Worm (Caenorhabditis elegans) whole organism, late embryonic: ENCODE measurements around the gene cyp-33C5.
"Not testable (repeated sequence)": the region's sequence is repeated elsewhere in the genome, so short reads cannot be mapped to it uniquely, and the experiment has no call there.

ENCODE experiments used
- C08G9.2 ChIP-seq: sonication (generic microtip); optimal IDR thresholded peaks from 2 replicates; lab custom pipeline; 2016; ENCODE audit warnings: mild to moderate bottlenecking, missing genetic modification characterization, moderate library complexity, missing compliant biosample characterization
- C38D4.7 ChIP-seq: fragments of 200-800 bp; sonication (Bioruptor generic); optimal IDR thresholded peaks from 2 replicates; lab custom pipeline; 2018; ENCODE audit warnings: mild to moderate bottlenecking, missing genetic modification characterization, moderate library complexity, missing compliant biosample characterization
- K09A11.1 ChIP-seq: sonication (generic microtip); optimal IDR thresholded peaks from 2 replicates; lab custom pipeline; 2017; ENCODE audit warnings: antibody characterized with exemption, mild to moderate bottlenecking, missing genetic modification characterization, missing compliant biosample characterization; ENCODE audit not compliant: insufficient read depth
- ama-1 ChIP-seq: fragments of 150-350 bp; optimal IDR thresholded peaks from 2 replicates; lab custom pipeline; 2014
- ceh-19 ChIP-seq: fragments of 200-800 bp; sonication (Bioruptor generic); optimal IDR thresholded peaks from 2 replicates; lab custom pipeline; 2018; ENCODE audit warnings: mild to moderate bottlenecking, missing genetic modification characterization, missing compliant biosample characterization
- ceh-22 ChIP-seq: sonication (generic microtip); optimal IDR thresholded peaks from 2 replicates; lab custom pipeline; 2017; ENCODE audit warnings: missing biosample characterization, missing genetic modification characterization
- ceh-24 ChIP-seq: sonication (generic microtip); optimal IDR thresholded peaks from 2 replicates; lab custom pipeline; 2016; ENCODE audit warnings: mild to moderate bottlenecking, missing genetic modification characterization, missing compliant biosample characterization
- ceh-30 ChIP-seq: fragments of 150-350 bp; optimal IDR thresholded peaks from 2 replicates; lab custom pipeline; 2014; ENCODE audit warnings: missing biosample characterization, missing genetic modification characterization
- ceh-31 ChIP-seq: sonication (generic microtip); optimal IDR thresholded peaks from 2 replicates; lab custom pipeline; 2016; ENCODE audit warnings: missing genetic modification characterization, missing compliant biosample characterization
- ceh-34 ChIP-seq: sonication (generic microtip); optimal IDR thresholded peaks from 2 replicates; lab custom pipeline; 2016; ENCODE audit warnings: mild to moderate bottlenecking, missing genetic modification characterization, missing compliant biosample characterization
- ceh-45 ChIP-seq: fragments of 200-800 bp; sonication (Bioruptor generic); IDR thresholded peaks from 2 replicates; pipeline ENCODE4 v1.3.6; 2022; ENCODE audit warnings: missing genetic modification reagents, missing genetic modification characterization, missing compliant biosample characterization
- ceh-6 ChIP-seq: fragments of 200-800 bp; sonication (Bioruptor generic); optimal IDR thresholded peaks from 2 replicates; lab custom pipeline; 2018; ENCODE audit warnings: mild to moderate bottlenecking, missing genetic modification characterization, missing compliant biosample characterization
- ceh-9 ChIP-seq: sonication (generic microtip); optimal IDR thresholded peaks from 2 replicates; lab custom pipeline; 2016; ENCODE audit warnings: mild to moderate bottlenecking, missing genetic modification characterization, inconsistent platforms, missing compliant biosample characterization
- dve-1 ChIP-seq: sonication (generic microtip); optimal IDR thresholded peaks from 2 replicates; lab custom pipeline; 2017; ENCODE audit warnings: antibody characterized with exemption, mild to moderate bottlenecking, missing genetic modification characterization, missing compliant biosample characterization
- ets-4 ChIP-seq: sonication (generic microtip); optimal IDR thresholded peaks from 2 replicates; lab custom pipeline; 2016; ENCODE audit warnings: missing genetic modification characterization, missing compliant biosample characterization
- eyg-1 ChIP-seq: sonication (generic microtip); optimal IDR thresholded peaks from 2 replicates; lab custom pipeline; 2016; ENCODE audit warnings: missing genotype, missing genetic modification characterization, missing compliant biosample characterization
- hlh-13 ChIP-seq: fragments of 200-800 bp; sonication (Bioruptor generic); optimal IDR thresholded peaks from 2 replicates; lab custom pipeline; 2018; ENCODE audit warnings: mild to moderate bottlenecking, missing genetic modification characterization, missing compliant biosample characterization
- hlh-30 ChIP-seq: sonication (generic microtip); optimal IDR thresholded peaks from 2 replicates; lab custom pipeline; 2017; ENCODE audit warnings: antibody characterized with exemption, missing genetic modification characterization, missing compliant biosample characterization; ENCODE audit not compliant: insufficient read depth
- hlh-8 ChIP-seq: sonication (generic microtip); optimal IDR thresholded peaks from 2 replicates; lab custom pipeline; 2016; ENCODE audit warnings: missing genotype, missing genetic modification characterization, missing compliant biosample characterization
- lim-6 ChIP-seq: sonication (generic microtip); optimal IDR thresholded peaks from 2 replicates; lab custom pipeline; 2016; ENCODE audit warnings: missing genetic modification characterization, missing compliant biosample characterization
- mec-3 ChIP-seq: sonication (generic microtip); optimal IDR thresholded peaks from 2 replicates; lab custom pipeline; 2016; ENCODE audit warnings: borderline replicate concordance, missing genetic modification characterization, missing compliant biosample characterization
- nfya-1 ChIP-seq: sonication (generic microtip); optimal IDR thresholded peaks from 2 replicates; lab custom pipeline; 2017; ENCODE audit warnings: missing genetic modification characterization, mild to moderate bottlenecking, missing compliant biosample characterization, antibody characterized with exemption, moderate library complexity
- nhr-11 ChIP-seq: fragments of 150-350 bp; optimal IDR thresholded peaks from 2 replicates; lab custom pipeline; 2014; ENCODE audit warnings: missing biosample characterization, missing genetic modification characterization
- nhr-232 ChIP-seq: sonication (generic microtip); optimal IDR thresholded peaks from 2 replicates; lab custom pipeline; 2016; ENCODE audit warnings: missing genetic modification characterization, missing compliant biosample characterization
- npax-4 ChIP-seq: sonication (generic microtip); optimal IDR thresholded peaks from 2 replicates; lab custom pipeline; 2016; ENCODE audit warnings: missing genetic modification characterization, missing compliant biosample characterization
- odd-2 ChIP-seq: sonication (generic microtip); optimal IDR thresholded peaks from 2 replicates; lab custom pipeline; 2017; ENCODE audit warnings: antibody characterized with exemption, mild to moderate bottlenecking, missing genetic modification characterization, missing compliant biosample characterization
- pat-9 ChIP-seq: fragments of 200-800 bp; sonication (Bioruptor generic); optimal IDR thresholded peaks from 2 replicates; lab custom pipeline; 2018; ENCODE audit warnings: mild to moderate bottlenecking, missing genetic modification characterization, moderate library complexity, missing compliant biosample characterization
- pros-1 ChIP-seq: fragments of 150-350 bp; optimal IDR thresholded peaks from 2 replicates; lab custom pipeline; 2014; ENCODE audit warnings: missing biosample characterization, missing genetic modification reagents, missing genetic modification characterization
- ref-2 ChIP-seq: sonication (generic microtip); optimal IDR thresholded peaks from 2 replicates; lab custom pipeline; 2016; ENCODE audit warnings: missing genetic modification characterization, missing compliant biosample characterization
- rnt-1 ChIP-seq: sonication (generic microtip); optimal IDR thresholded peaks from 2 replicates; lab custom pipeline; 2016; ENCODE audit warnings: missing genetic modification characterization, missing compliant biosample characterization
- sox-4 ChIP-seq: sonication (generic microtip); optimal IDR thresholded peaks from 2 replicates; lab custom pipeline; 2017; ENCODE audit warnings: mild to moderate bottlenecking, missing genetic modification characterization, inconsistent platforms, missing compliant biosample characterization
- tbx-7 ChIP-seq: sonication (generic microtip); optimal IDR thresholded peaks from 2 replicates; lab custom pipeline; 2016; ENCODE audit warnings: missing genotype, missing genetic modification characterization, missing compliant biosample characterization
- unc-42 ChIP-seq: sonication (generic microtip); optimal IDR thresholded peaks from 2 replicates; lab custom pipeline; 2016; ENCODE audit warnings: missing genotype, missing genetic modification characterization, missing compliant biosample characterization
- unc-55 ChIP-seq: sonication (generic microtip); optimal IDR thresholded peaks from 2 replicates; lab custom pipeline; 2017; ENCODE audit warnings: missing biosample characterization, missing genetic modification reagents, missing genetic modification characterization

cyp-33C5 gene

DNA sequence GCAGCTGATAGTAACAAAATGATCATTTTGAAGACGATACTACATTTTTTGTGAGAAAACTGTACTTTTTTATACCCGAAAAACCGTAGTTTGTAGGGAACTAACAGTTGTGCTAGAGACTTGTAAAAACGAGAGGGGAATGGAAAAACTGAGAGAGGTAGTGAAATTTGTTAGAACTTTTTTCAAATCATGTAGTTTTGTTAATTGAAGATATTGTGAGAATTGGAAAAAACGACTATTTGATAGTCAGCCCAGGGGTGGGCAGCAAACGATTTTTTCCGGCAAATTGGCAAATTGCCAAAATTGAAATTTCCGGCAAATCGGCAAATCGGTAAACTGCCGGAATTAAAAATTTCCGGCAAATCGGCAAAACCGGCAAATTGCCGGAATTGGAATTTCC is 4.5 kb downstream of the cyp-33C5 start, which contains the start of gene cyp-33C6:
cyp-33C6 (minus strand) TSS at position 101 of the 400 bp plus-strand sequence.
- no peak for TF ChIP-seq ceh-34 (tag; lab: Kevin White, UChicago)
- TF ChIP-seq ets-4 (tag; lab: Kevin White, UChicago): no peak
- no peak for TF ChIP-seq ceh-31
- TF ChIP-seq mec-3 (tag; lab: Kevin White, UChicago): no peak
- TF ChIP-seq pat-9 (tag; lab: Kevin White, UChicago): no peak
- TF ChIP-seq nhr-232 (tag; lab: Kevin White, UChicago): no peak
- no peak for TF ChIP-seq ceh-19

DNA sequence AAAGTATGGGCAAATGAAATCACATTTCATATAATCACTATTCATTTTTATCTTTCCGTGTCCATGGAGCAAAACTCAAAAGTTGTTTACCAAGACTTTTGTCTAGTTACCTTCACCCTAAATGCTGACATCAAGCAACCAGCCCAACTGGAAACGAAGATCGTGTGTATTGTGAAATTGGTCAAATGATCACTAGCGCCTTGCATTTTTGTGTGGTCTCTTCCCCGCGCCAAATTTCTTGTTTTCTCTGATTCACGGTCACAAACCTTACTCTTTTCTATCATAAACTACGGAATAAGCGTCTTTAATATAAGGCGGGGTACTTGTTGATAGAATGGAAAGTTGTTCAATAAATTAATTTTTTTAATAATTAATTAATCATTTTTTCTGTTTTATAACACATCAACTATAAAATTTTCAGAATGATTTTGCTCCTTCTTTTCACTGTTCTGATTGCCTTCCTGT is 5.4 kb downstream of the cyp-33C5 start, which contains the start of gene cyp-33C7:
cyp-33C7 (plus strand) TSS at position 415 of the 465 bp plus-strand sequence.
- TF ChIP-seq sox-4 (tag; lab: Kevin White, UChicago) (no peak), K09A11.1 (tag; lab: Kevin White, UChicago) (no peak), dve-1 (tag; lab: Kevin White, UChicago) (no peak), pros-1 (no peak), nhr-11 (tag; lab: Kevin White, UChicago) (no peak), hlh-30 (tag; lab: Kevin White, UChicago) (no peak), ceh-24 (tag; lab: Kevin White, UChicago) (no peak), C38D4.7 (GFP tag; lab: Kevin White, UChicago) (no peak), mec-3 (tag; lab: Kevin White, UChicago) (no peak), ets-4 (tag; lab: Kevin White, UChicago) (no peak), unc-55 (GFP tag; lab: Kevin White, UChicago) (no peak), C08G9.2 (tag; lab: Kevin White, UChicago) (no peak), hlh-8 (tag; lab: Kevin White, UChicago) (no peak), ceh-34 (tag; lab: Kevin White, UChicago) (no peak), ceh-19 (no peak), ceh-6 (no peak), odd-2 (tag; lab: Kevin White, UChicago) (no peak), ceh-30 (tag; lab: Kevin White, UChicago) (no peak), ama-1 (lab: Kevin White, UChicago) (no peak)

DNA sequence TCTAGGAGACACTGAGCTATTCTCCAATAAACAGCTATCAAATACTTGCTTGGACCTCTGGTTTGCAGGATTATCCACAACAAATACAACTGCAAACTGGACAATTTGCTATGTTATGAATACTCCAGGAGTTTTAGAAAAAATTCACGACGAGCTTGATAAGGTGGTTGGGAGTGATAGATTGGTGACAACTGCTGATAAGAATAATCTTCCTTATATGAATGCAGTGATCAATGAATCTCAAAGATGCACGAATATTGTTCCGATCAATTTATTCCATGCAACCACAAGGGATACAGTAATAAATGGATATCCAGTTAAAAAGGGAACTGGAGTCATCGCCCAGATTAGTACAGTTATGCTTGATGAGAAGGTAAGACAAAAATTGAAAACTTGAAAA is 7.0 kb downstream of the cyp-33C5 start:
- TF ChIP-seq ceh-45 (GFP tag; lab: Robert Waterston, UW) (no peak), ceh-22 (no peak), unc-42 (no peak), ref-2 (tag; lab: Kevin White, UChicago) (no peak), ceh-24 (tag; lab: Kevin White, UChicago) (no peak)

DNA sequence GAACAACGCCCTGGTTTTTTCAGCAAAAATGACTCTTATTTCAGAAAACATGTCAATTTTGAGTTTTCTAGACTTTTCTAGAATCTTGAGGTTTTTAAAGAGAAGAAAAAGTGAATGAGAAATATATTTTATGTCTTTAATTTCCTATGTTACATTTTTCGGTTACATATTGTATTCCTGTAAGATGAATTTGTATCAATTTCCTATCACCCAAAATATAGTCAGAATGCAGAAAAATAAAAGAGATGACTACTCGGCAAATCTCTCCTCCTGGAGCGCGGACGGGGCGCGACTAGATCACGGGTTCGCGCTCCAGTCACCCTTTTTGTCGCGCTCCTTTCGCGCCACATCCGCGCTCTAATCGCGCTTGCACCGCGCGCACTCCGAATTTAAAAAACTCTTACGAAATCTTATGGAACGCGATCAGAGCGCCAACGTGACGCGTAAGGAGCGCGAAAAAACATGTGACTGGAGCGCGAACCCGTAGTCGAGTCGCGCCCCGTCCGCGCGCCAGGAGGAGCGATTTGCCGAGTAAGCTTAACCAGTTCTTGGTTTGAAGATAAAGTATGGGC is 9.8 kb downstream of the cyp-33C5 start, which contains the start of gene str-253:
str-253 (minus strand) TSS at position 51 of the 572 bp plus-strand sequence.
- no peak for TF ChIP-seq ceh-24 (tag; lab: Kevin White, UChicago)
- TF ChIP-seq ets-4 (tag; lab: Kevin White, UChicago): no peak
- TF ChIP-seq, all 69 proteins: peak for 0

DNA sequence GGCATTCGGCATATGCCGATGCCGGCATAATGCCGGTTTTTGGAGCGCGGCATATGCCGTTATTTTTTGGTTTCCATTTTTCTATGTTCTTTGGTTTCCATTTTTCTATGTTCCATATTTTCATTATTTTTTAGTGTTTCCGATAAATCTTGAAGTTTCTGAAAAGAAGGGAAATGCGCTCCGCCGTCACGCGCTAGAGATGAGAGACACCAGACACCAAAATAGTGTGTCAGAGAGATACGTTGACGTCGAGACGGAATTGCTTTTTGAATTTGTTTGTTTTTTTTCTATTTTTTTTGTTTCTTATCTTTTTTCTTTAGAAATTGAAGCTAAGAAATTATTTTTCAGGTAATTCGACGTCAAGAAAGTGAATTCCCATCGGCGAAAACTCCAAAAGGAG is 10.4 kb downstream of the cyp-33C5 start, which contains the start of gene F41B5.1:
F41B5.1 (plus strand) TSS at position 343 of the 400 bp plus-strand sequence.
- TF ChIP-seq npax-4; rnt-1; nhr-232 (tag; lab: Kevin White, UChicago): not testable (repeated sequence)
- TF ChIP-seq, all 69 proteins: peak for 0; not testable (repeated sequence) for 69

DNA sequence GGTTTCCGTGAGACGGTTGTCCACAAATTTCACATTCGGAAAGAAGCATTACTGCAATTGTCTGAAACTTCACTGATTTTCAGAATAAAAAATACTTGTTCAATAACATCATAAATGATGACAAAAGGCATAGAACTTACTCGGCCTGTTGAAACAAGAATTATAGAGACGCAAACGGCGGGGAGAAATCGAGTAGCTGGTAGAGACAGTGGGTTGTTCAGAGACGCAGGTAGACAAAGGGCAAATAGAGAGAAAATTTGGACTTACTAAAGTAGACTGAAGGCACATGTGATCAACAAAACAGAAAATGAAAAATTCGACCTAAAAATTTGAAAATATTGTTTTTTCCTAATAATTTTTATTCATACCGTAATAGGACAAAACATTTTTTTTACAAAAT is 14.9 kb downstream of the cyp-33C5 start, which contains the start of gene nhr-182:
nhr-182 (minus strand) TSS at position 178 of the 400 bp plus-strand sequence.
- TF ChIP-seq ceh-24 (tag; lab: Kevin White, UChicago) (no peak), ceh-9 (tag; lab: Kevin White, UChicago) (no peak), odd-2 (tag; lab: Kevin White, UChicago) (no peak), hlh-8 (tag; lab: Kevin White, UChicago) (no peak), hlh-30 (tag; lab: Kevin White, UChicago) (no peak), hlh-13 (no peak), eyg-1 (tag; lab: Kevin White, UChicago) (no peak), nfya-1 (tag; lab: Kevin White, UChicago) (no peak), tbx-7 (tag; lab: Kevin White, UChicago) (no peak), lim-6 (tag; lab: Kevin White, UChicago) (no peak)
